Fruit fly (Drosophila melanogaster): Measurements from ENCODE around the gene CG10132.

- TF ChIP-seq Hnf4 (GFP tag; optimal IDR thresholded peaks at IDR 0.05) = no peak
- no peak for TF ChIP-seq Dif (GFP tag; optimal IDR thresholded peaks at IDR 0.05; ENCODE audit: partially characterized antibody)
- no peak for TF ChIP-seq fru (GFP tag; optimal IDR thresholded peaks at IDR 0.05)
- no peak for TF ChIP-seq rgr (GFP tag; optimal IDR thresholded peaks at IDR 0.05)
- TF ChIP-seq Abd-B (GFP tag; optimal IDR thresholded peaks at IDR 0.05) = no peak
- TF ChIP-seq psq (GFP tag; optimal IDR thresholded peaks at IDR 0.05) = no peak
- TF ChIP-seq Jra (GFP tag; optimal IDR thresholded peaks at IDR 0.05) = no peak
- TF ChIP-seq jim (GFP tag; optimal IDR thresholded peaks at IDR 0.05) = no peak
- no peak for TF ChIP-seq pan (optimal IDR thresholded peaks at IDR 0.05)
Observed at dm6 chr2L:19526844-19527243, 8.2 kb downstream of the CG10132 start.
